Worm (Caenorhabditis elegans) whole organism, early embryonic: Measurements from ENCODE around the gene thoc-2.

Experiments used
- B0310.2 ChIP-seq: sonication (generic microtip); optimal IDR thresholded peaks from 2 replicates; lab custom pipeline; 2016; ENCODE audit warnings: mild to moderate bottlenecking, missing genetic modification characterization, missing compliant biosample characterization
- aly-1 ChIP-seq: sonication (generic microtip); optimal IDR thresholded peaks from 2 replicates; lab custom pipeline; 2016; ENCODE audit warnings: missing genetic modification characterization, missing compliant biosample characterization
- ama-1 ChIP-seq: fragments of 150-350 bp; optimal IDR thresholded peaks from 2 replicates; lab custom pipeline; 2014
- ceh-13 ChIP-seq: fragments of 200-800 bp; sonication (Bioruptor generic); optimal IDR thresholded peaks from 2 replicates; lab custom pipeline; 2018; ENCODE audit warnings: mild to moderate bottlenecking, missing genetic modification characterization, missing compliant biosample characterization
- ceh-36 ChIP-seq: sonication (generic microtip); optimal IDR thresholded peaks from 2 replicates; lab custom pipeline; 2016; ENCODE audit warnings: missing genetic modification characterization, inconsistent platforms, missing compliant biosample characterization
- ets-7 ChIP-seq: sonication (generic microtip); optimal IDR thresholded peaks from 2 replicates; lab custom pipeline; 2016; ENCODE audit warnings: missing genotype, missing genetic modification characterization, missing compliant biosample characterization
- flt-1 ChIP-seq: fragments of 200-800 bp; sonication (Bioruptor generic); IDR thresholded peaks from 2 replicates; pipeline ENCODE4 v1.3.6; 2022; ENCODE audit warnings: missing genetic modification characterization, missing compliant biosample characterization
- hmg-4 ChIP-seq: fragments of 200-800 bp; sonication (Bioruptor generic); optimal IDR thresholded peaks from 2 replicates; lab custom pipeline; 2018; ENCODE audit warnings: mild to moderate bottlenecking, missing genetic modification characterization, missing compliant biosample characterization
- hnd-1 ChIP-seq: sonication (generic microtip); optimal IDR thresholded peaks from 2 replicates; lab custom pipeline; 2016; ENCODE audit warnings: missing genetic modification characterization, missing compliant biosample characterization
- pes-1 ChIP-seq: fragments of 200-800 bp; sonication (Bioruptor generic); IDR thresholded peaks from 2 replicates; pipeline ENCODE4 v1.3.6; 2022; ENCODE audit warnings: missing genetic modification reagents, missing genetic modification characterization, missing compliant biosample characterization
- tra-4 ChIP-seq: sonication (generic microtip); optimal IDR thresholded peaks from 2 replicates; lab custom pipeline; 2017; ENCODE audit warnings: missing genetic modification characterization, missing compliant biosample characterization

ce11 chrIII:6361560-6361959, 6.3 kb upstream of the thoc-2 start:
- TF ChIP-seq aly-1 (tag; lab: Kevin White, UChicago) (no peak), pes-1 (GFP tag; lab: Robert Waterston, UW) (no peak), ama-1 (lab: Kevin White, UChicago) (no peak), ceh-36 (tag; lab: Kevin White, UChicago) (no peak), flt-1 (no peak), hmg-4 (GFP tag; lab: Kevin White, UChicago) (no peak), ets-7 (tag; lab: Kevin White, UChicago) (no peak), tra-4 (no peak), B0310.2 (tag; lab: Kevin White, UChicago) (no peak), ceh-13 (GFP tag; lab: Kevin White, UChicago) (no peak), hnd-1 (tag; lab: Kevin White, UChicago) (no peak)
